Worm (Caenorhabditis elegans) whole organism, L2 larva: ENCODE results near the gene him-8.

Source experiments
- R02D3.7 ChIP-seq: fragments of 150-350 bp; optimal IDR thresholded peaks from 2 replicates; lab custom pipeline; 2014; ENCODE audit warnings: missing biosample characterization, missing genetic modification characterization
- Y55F3AM.14 ChIP-seq: fragments of 200-800 bp; sonication (Bioruptor generic); optimal IDR thresholded peaks from 2 replicates; lab custom pipeline; 2018; ENCODE audit warnings: mild to moderate bottlenecking, missing genetic modification characterization, missing compliant biosample characterization
- ZK546.5 ChIP-seq: sonication (generic microtip); optimal IDR thresholded peaks from 2 replicates; lab custom pipeline; 2017; ENCODE audit warnings: missing biosample characterization, missing genetic modification characterization
- alr-1 ChIP-seq: fragments of 150-350 bp; optimal IDR thresholded peaks from 2 replicates; lab custom pipeline; 2014; ENCODE audit warnings: missing biosample characterization, missing genetic modification characterization
- ama-1 ChIP-seq: fragments of 150-350 bp; optimal IDR thresholded peaks from 2 replicates; lab custom pipeline; 2018; ENCODE audit warnings: inconsistent platforms
- ceh-16 ChIP-seq: fragments of 150-350 bp; optimal IDR thresholded peaks from 2 replicates; lab custom pipeline; 2014; ENCODE audit warnings: missing biosample characterization, missing genetic modification characterization
- ceh-82 ChIP-seq: fragments of 150-350 bp; optimal IDR thresholded peaks from 2 replicates; lab custom pipeline; 2014; ENCODE audit warnings: missing biosample characterization, missing genetic modification characterization
- dmd-4 ChIP-seq: sonication (generic microtip); optimal IDR thresholded peaks from 2 replicates; lab custom pipeline; 2017; ENCODE audit warnings: missing biosample characterization, missing genetic modification characterization
- egl-27 ChIP-seq: sonication (generic microtip); optimal IDR thresholded peaks from 3 replicates; lab custom pipeline; 2017; ENCODE audit warnings: missing biosample characterization, missing genetic modification reagents, missing genetic modification characterization
- elt-3 ChIP-seq: sonication (generic microtip); optimal IDR thresholded peaks from 2 replicates; lab custom pipeline; 2017; ENCODE audit warnings: missing biosample characterization, missing genetic modification characterization
- fos-1 ChIP-seq: fragments of 150-350 bp; optimal IDR thresholded peaks from 2 replicates; lab custom pipeline; 2014; ENCODE audit warnings: missing biosample characterization, missing genetic modification characterization
- lsy-2 ChIP-seq, 2 experiments: fragments of 150-350 bp in 1 of 2; sonication (generic microtip) in 1 of 2; optimal IDR thresholded peaks; 2 replicates each; lab custom pipeline; 2014 to 2017; ENCODE audit warnings: missing biosample characterization in 2 of 2, missing genetic modification characterization in 2 of 2
- mab-5 ChIP-seq: fragments of 150-350 bp; optimal IDR thresholded peaks from 2 replicates; lab custom pipeline; 2014; ENCODE audit warnings: missing biosample characterization, missing genetic modification characterization
- mbf-1 ChIP-seq: sonication (generic microtip); optimal IDR thresholded peaks from 2 replicates; lab custom pipeline; 2017; ENCODE audit warnings: missing biosample characterization, missing genetic modification characterization
- mdl-1 ChIP-seq, 2 experiments: fragments of 150-350 bp in 1 of 2; sonication (generic microtip) in 1 of 2; optimal IDR thresholded peaks; 2 replicates each; lab custom pipeline; 2017; ENCODE audit warnings: missing biosample characterization in 2 of 2, missing genetic modification characterization in 2 of 2
- nhr-10 ChIP-seq: sonication (generic microtip); optimal IDR thresholded peaks from 2 replicates; lab custom pipeline; 2017; ENCODE audit warnings: missing biosample characterization, missing genetic modification characterization
- nhr-12 ChIP-seq: fragments of 150-350 bp; optimal IDR thresholded peaks from 2 replicates; lab custom pipeline; 2014; ENCODE audit warnings: missing biosample characterization, missing genetic modification characterization
- nhr-129 ChIP-seq: fragments of 150-350 bp; optimal IDR thresholded peaks from 2 replicates; lab custom pipeline; 2014; ENCODE audit warnings: missing biosample characterization, missing genetic modification characterization
- nhr-21 ChIP-seq: fragments of 150-350 bp; optimal IDR thresholded peaks from 2 replicates; lab custom pipeline; 2014; ENCODE audit warnings: missing biosample characterization, missing genetic modification characterization
- nhr-237 ChIP-seq: fragments of 150-350 bp; optimal IDR thresholded peaks from 2 replicates; lab custom pipeline; 2014; ENCODE audit warnings: missing biosample characterization, missing genetic modification characterization
- nhr-25 ChIP-seq: fragments of 150-350 bp; sonication (generic microtip); optimal IDR thresholded peaks from 3 replicates; lab custom pipeline; 2014; ENCODE audit warnings: missing biosample characterization, missing genetic modification characterization
- nhr-6 ChIP-seq: fragments of 150-350 bp; optimal IDR thresholded peaks from 2 replicates; lab custom pipeline; 2014; ENCODE audit warnings: missing biosample characterization, missing genetic modification characterization
- skn-1 ChIP-seq: sonication (generic microtip); optimal IDR thresholded peaks from 2 replicates; lab custom pipeline; 2017; ENCODE audit warnings: missing biosample characterization, missing genetic modification characterization
- sma-3 ChIP-seq: sonication (generic microtip); optimal IDR thresholded peaks from 2 replicates; lab custom pipeline; 2016; ENCODE audit warnings: missing genetic modification reagents, missing genetic modification characterization, missing compliant biosample characterization
- sma-9 ChIP-seq, 2 experiments: fragments of 150-350 bp in 1 of 2; sonication (generic microtip) in 1 of 2; optimal IDR thresholded peaks; 2 replicates each; lab custom pipeline; 2014 to 2016; ENCODE audit warnings: missing genetic modification characterization in 2 of 2, mild to moderate bottlenecking in 1 of 2, missing biosample characterization in 1 of 2, missing compliant biosample characterization in 1 of 2, missing genetic modification reagents in 1 of 2, moderate library complexity in 1 of 2
- snpc-4 ChIP-seq: fragments of 150-350 bp; optimal IDR thresholded peaks from 2 replicates; lab custom pipeline; 2014; ENCODE audit warnings: missing biosample characterization, missing genetic modification characterization
- unc-55 ChIP-seq: fragments of 150-350 bp; sonication (generic microtip); optimal IDR thresholded peaks from 3 replicates; lab custom pipeline; 2014; ENCODE audit warnings: missing biosample characterization, missing genetic modification reagents, missing genetic modification characterization
- unc-62 ChIP-seq: fragments of 150-350 bp; optimal IDR thresholded peaks from 2 replicates; lab custom pipeline; 2014; ENCODE audit warnings: missing biosample characterization, missing genetic modification reagents, missing genetic modification characterization
- zag-1 ChIP-seq: fragments of 150-350 bp; optimal IDR thresholded peaks from 2 replicates; lab custom pipeline; 2014; ENCODE audit warnings: missing biosample characterization, missing genetic modification characterization
- ztf-1 ChIP-seq: fragments of 200-800 bp; sonication (Bioruptor generic); conservative IDR thresholded peaks from 2 replicates; pipeline ENCODE4 v1.3.6; 2022; ENCODE audit warnings: missing genetic modification characterization, missing compliant biosample characterization
- ztf-11 ChIP-seq: sonication (generic microtip); optimal IDR thresholded peaks from 2 replicates; lab custom pipeline; 2017; ENCODE audit warnings: missing biosample characterization, missing genetic modification characterization
- ztf-4 ChIP-seq: fragments of 150-350 bp; optimal IDR thresholded peaks from 2 replicates; lab custom pipeline; 2014; ENCODE audit warnings: missing biosample characterization, missing genetic modification characterization

Gene him-8

DNA sequence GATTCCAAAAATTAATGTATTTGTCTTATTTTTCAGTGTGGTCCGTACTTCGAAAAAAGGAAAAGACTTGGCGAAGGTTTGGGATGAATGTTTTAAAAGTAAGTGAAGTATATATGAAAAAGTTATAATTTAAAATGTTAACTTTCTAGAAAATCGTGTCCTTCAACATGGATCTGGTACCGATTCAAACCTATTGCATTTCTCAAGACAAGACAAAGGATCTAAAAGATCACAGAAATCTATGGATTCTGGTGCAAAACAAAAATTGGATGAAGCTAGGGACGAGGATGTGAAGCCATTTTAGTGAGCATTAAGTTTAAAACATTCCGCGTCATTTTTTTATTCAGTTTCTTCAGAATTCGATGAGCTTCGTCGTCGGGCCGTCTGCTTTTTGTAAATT is 6.8 kb upstream of the him-8 start, which contains the start of gene zim-2:
Gene zim-2, plus strand, starts transcription at position 301 of the 400 bp plus-strand sequence.
- TF ChIP-seq ztf-1 (GFP tag; lab: Robert Waterston, UW) (no peak), ZK546.5 (tag; lab: Kevin White, UChicago) (no peak), ztf-4 (tag; lab: Kevin White, UChicago) (no peak), nhr-6 (tag; lab: Kevin White, UChicago) (no peak), R02D3.7 (tag; lab: Kevin White, UChicago) (no peak), unc-62 (no peak)

DNA sequence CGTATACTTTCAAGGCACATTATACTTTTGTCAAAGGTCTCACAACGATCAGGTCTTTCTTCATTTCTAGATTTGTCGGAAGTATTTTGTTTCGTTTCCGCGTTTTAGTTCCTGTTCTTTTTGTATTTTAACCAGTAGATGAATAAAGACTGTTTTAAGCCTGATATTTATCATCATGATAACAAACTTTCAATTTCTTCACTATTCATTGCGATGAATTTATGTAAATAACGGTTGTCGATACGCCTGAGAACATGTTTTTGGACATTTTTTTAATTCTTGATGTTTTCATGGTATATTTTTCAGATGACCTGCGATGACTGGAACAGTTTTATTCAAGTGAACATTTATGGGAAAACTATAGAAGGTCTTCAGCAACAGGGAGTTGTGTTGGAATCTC is 3.3 kb upstream of the him-8 start, which contains the start of gene zim-3:
Gene zim-3, plus strand, starts transcription at position 301 of the 400 bp plus-strand sequence.
- TF ChIP-seq mdl-1 (tag; optimal IDR thresholded peaks at IDR 0.05; lab: Kevin White, UChicago) (no peak), ztf-11 (tag; lab: Kevin White, UChicago) (no peak), mab-5 (tag; lab: Kevin White, UChicago) (no peak), sma-9 (GFP tag; optimal IDR thresholded peaks at IDR 0.05; lab: Kevin White, UChicago) (no peak), sma-9 (tag; optimal IDR thresholded peaks at IDR 0.05; lab: Kevin White, UChicago) (no peak), nhr-129 (tag; lab: Kevin White, UChicago) (no peak), Y55F3AM.14 (GFP tag; lab: Kevin White, UChicago) (no peak), zag-1 (tag; lab: Kevin White, UChicago) (no peak), alr-1 (no peak), nhr-25 (tag; lab: Kevin White, UChicago) (no peak), nhr-21 (no peak), nhr-12 (tag; lab: Kevin White, UChicago) (no peak), lsy-2 (tag; optimal IDR thresholded peaks at IDR 0.05; lab: Kevin White, UChicago) (no peak), ama-1 (lab: Kevin White, UChicago) (no peak), mbf-1 (tag; lab: Kevin White, UChicago) (no peak), nhr-10 (tag; lab: Kevin White, UChicago) (no peak), sma-3 (GFP tag; lab: Kevin White, UChicago) (no peak), ceh-82 (tag; lab: Kevin White, UChicago) (no peak), skn-1 (tag; lab: Kevin White, UChicago) (no peak), nhr-6 (tag; lab: Kevin White, UChicago) (no peak)
- TF ChIP-seq, all 48 proteins: peak for 0

DNA sequence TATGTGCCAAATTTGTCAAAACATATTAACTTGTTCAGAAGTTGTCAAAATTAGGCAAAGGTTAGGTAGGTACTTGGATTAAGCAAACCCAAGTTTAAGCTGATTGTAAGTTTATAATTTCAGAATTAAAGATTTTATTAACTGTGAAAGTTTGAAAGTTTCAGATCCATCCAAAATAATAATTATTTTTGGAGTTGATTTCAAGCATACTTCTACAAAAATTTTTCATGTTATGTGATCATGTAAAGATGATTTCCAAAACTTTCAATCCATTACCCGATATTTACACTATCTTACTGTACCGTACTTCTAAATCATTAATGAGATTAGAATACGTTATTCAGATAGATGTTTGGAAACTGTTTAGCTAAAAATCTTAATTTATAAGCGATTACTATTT is 2.9 kb downstream of the him-8 start:
- TF ChIP-seq nhr-25 (tag; lab: Kevin White, UChicago): no peak
- no peak for TF ChIP-seq ztf-1 (GFP tag; lab: Robert Waterston, UW)
- TF ChIP-seq, all 48 proteins: peak for 0

DNA sequence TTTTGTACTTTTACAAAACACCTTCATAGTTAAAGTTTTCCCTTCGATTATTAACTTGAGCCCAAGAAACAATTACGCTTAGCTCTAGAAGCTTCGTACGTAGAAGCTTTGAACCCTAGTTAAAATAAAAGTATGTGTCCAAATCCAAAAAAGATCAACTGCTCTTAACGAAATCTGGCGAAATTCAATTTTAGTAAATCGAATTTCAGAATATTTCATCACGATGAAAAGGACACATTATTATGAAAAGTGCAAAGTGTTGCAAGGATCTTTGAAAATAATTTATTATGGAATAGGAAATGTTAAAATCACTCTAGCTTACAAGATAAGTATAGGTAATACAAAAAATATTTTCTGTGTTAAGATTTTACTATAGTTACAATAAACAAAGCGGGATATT is 3.6 kb downstream of the him-8 start:
- TF ChIP-seq nhr-21 (no peak), ZK546.5 (tag; lab: Kevin White, UChicago) (no peak), unc-55 (GFP tag; lab: Kevin White, UChicago) (no peak), sma-3 (GFP tag; lab: Kevin White, UChicago) (no peak), nhr-12 (tag; lab: Kevin White, UChicago) (no peak), ztf-11 (tag; lab: Kevin White, UChicago) (no peak), egl-27 (no peak), dmd-4 (tag; lab: Kevin White, UChicago) (no peak), skn-1 (tag; lab: Kevin White, UChicago) (no peak), elt-3 (tag; lab: Kevin White, UChicago) (no peak), ceh-16 (tag; lab: Kevin White, UChicago) (no peak), nhr-129 (tag; lab: Kevin White, UChicago) (no peak), R02D3.7 (tag; lab: Kevin White, UChicago) (no peak), zag-1 (tag; lab: Kevin White, UChicago) (no peak)

DNA sequence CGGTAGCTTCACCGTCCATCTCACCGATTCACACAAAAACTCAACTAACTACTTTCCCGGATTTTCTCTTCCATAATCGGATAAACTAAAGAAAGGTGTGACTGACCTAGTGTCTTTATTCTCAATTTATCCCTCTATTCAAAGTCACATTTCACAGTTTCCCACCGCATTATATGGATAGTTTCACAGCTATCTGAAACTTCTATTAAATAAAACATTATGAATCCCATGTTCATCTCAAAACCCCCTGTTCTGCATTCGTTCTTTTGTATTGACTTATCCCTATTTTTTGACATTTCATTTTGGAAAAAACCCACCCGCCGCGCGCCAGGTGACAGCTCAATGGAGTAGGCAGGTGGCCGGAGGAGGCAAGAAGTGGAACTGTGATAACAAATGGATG is 6.1 kb downstream of the him-8 start:
- no peak for TF ChIP-seq snpc-4 (tag; lab: Kevin White, UChicago)

DNA sequence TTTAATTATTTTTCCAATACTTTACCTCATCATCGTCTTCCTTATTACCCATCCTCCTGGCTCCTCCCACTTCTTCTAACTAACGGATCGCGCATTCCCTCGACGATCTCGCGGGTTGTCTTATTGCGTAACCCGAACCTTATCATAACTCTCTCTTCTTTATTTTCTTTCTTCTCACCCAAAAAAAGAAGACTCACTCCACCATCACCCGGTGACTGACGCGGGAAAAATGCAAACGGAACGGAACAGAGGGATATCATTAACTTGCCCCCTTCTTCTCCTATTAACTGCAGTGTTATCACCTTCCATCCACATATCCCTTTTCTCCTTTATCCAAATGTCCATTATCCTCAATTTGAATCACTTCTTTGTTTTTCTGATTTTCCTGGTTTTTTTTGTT is 8.4 kb downstream of the him-8 start:
- peak; percentile 4 for TF ChIP-seq fos-1
- no peak for TF ChIP-seq nhr-237 (tag; lab: Kevin White, UChicago)
